Worm (Caenorhabditis elegans) whole organism, L2 larva: Measurements from ENCODE around the gene F22E5.22.
"Not testable (repeated sequence)": the region's sequence is repeated elsewhere in the genome, so short reads cannot be mapped to it uniquely, and the experiment has no call there.

ENCODE experiments used
- C34F6.9 ChIP-seq: fragments of 150-350 bp; optimal IDR thresholded peaks from 2 replicates; lab custom pipeline; 2014; ENCODE audit warnings: missing biosample characterization, missing genetic modification characterization
- F13H6.1 ChIP-seq: sonication (generic microtip); optimal IDR thresholded peaks from 2 replicates; lab custom pipeline; 2016; ENCODE audit warnings: missing genetic modification characterization, missing compliant biosample characterization
- R02D3.7 ChIP-seq: fragments of 150-350 bp; optimal IDR thresholded peaks from 2 replicates; lab custom pipeline; 2014; ENCODE audit warnings: missing biosample characterization, missing genetic modification characterization
- ZK546.5 ChIP-seq: sonication (generic microtip); optimal IDR thresholded peaks from 2 replicates; lab custom pipeline; 2017; ENCODE audit warnings: missing biosample characterization, missing genetic modification characterization
- alr-1 ChIP-seq: fragments of 150-350 bp; optimal IDR thresholded peaks from 2 replicates; lab custom pipeline; 2014; ENCODE audit warnings: missing biosample characterization, missing genetic modification characterization
- aly-2 ChIP-seq: fragments of 150-350 bp; optimal IDR thresholded peaks from 2 replicates; lab custom pipeline; 2014; ENCODE audit warnings: missing biosample characterization, missing genetic modification characterization
- ama-1 ChIP-seq: fragments of 150-350 bp; optimal IDR thresholded peaks from 2 replicates; lab custom pipeline; 2018; ENCODE audit warnings: inconsistent platforms
- ceh-16 ChIP-seq: fragments of 150-350 bp; optimal IDR thresholded peaks from 2 replicates; lab custom pipeline; 2014; ENCODE audit warnings: missing biosample characterization, missing genetic modification characterization
- ceh-82 ChIP-seq: fragments of 150-350 bp; optimal IDR thresholded peaks from 2 replicates; lab custom pipeline; 2014; ENCODE audit warnings: missing biosample characterization, missing genetic modification characterization
- crh-2 ChIP-seq: sonication (generic microtip); optimal IDR thresholded peaks from 2 replicates; lab custom pipeline; 2017; ENCODE audit warnings: missing biosample characterization, missing genetic modification characterization
- elt-1 ChIP-seq: fragments of 150-350 bp; optimal IDR thresholded peaks from 2 replicates; lab custom pipeline; 2014; ENCODE audit warnings: missing biosample characterization, missing genetic modification characterization
- elt-3 ChIP-seq: sonication (generic microtip); optimal IDR thresholded peaks from 2 replicates; lab custom pipeline; 2017; ENCODE audit warnings: missing biosample characterization, missing genetic modification characterization
- fos-1 ChIP-seq: fragments of 150-350 bp; optimal IDR thresholded peaks from 2 replicates; lab custom pipeline; 2014; ENCODE audit warnings: missing biosample characterization, missing genetic modification characterization
- gmeb-1 ChIP-seq: fragments of 150-350 bp; optimal IDR thresholded peaks from 2 replicates; lab custom pipeline; 2014; ENCODE audit warnings: missing biosample characterization, missing genetic modification characterization
- lin-11 ChIP-seq: fragments of 150-350 bp; sonication (generic microtip); optimal IDR thresholded peaks from 2 replicates; lab custom pipeline; 2014; ENCODE audit warnings: missing biosample characterization, missing genetic modification characterization, inconsistent platforms, mixed read lengths
- lsy-2 ChIP-seq, 2 experiments: fragments of 150-350 bp in 1 of 2; sonication (generic microtip) in 1 of 2; optimal IDR thresholded peaks; 2 replicates each; lab custom pipeline; 2014 to 2017; ENCODE audit warnings: missing biosample characterization in 2 of 2, missing genetic modification characterization in 2 of 2
- mbf-1 ChIP-seq: sonication (generic microtip); optimal IDR thresholded peaks from 2 replicates; lab custom pipeline; 2017; ENCODE audit warnings: missing biosample characterization, missing genetic modification characterization
- mdl-1 ChIP-seq, 2 experiments: fragments of 150-350 bp in 1 of 2; sonication (generic microtip) in 1 of 2; optimal IDR thresholded peaks; 2 replicates each; lab custom pipeline; 2017; ENCODE audit warnings: missing biosample characterization in 2 of 2, missing genetic modification characterization in 2 of 2
- nhr-10 ChIP-seq: sonication (generic microtip); optimal IDR thresholded peaks from 2 replicates; lab custom pipeline; 2017; ENCODE audit warnings: missing biosample characterization, missing genetic modification characterization
- nhr-11 ChIP-seq: fragments of 150-350 bp; optimal IDR thresholded peaks from 2 replicates; lab custom pipeline; 2014; ENCODE audit warnings: missing biosample characterization, missing genetic modification characterization
- nhr-12 ChIP-seq: fragments of 150-350 bp; optimal IDR thresholded peaks from 2 replicates; lab custom pipeline; 2014; ENCODE audit warnings: missing biosample characterization, missing genetic modification characterization
- nhr-129 ChIP-seq: fragments of 150-350 bp; optimal IDR thresholded peaks from 2 replicates; lab custom pipeline; 2014; ENCODE audit warnings: missing biosample characterization, missing genetic modification characterization
- nhr-21 ChIP-seq: fragments of 150-350 bp; optimal IDR thresholded peaks from 2 replicates; lab custom pipeline; 2014; ENCODE audit warnings: missing biosample characterization, missing genetic modification characterization
- nhr-237 ChIP-seq: fragments of 150-350 bp; optimal IDR thresholded peaks from 2 replicates; lab custom pipeline; 2014; ENCODE audit warnings: missing biosample characterization, missing genetic modification characterization
- nhr-6 ChIP-seq: fragments of 150-350 bp; optimal IDR thresholded peaks from 2 replicates; lab custom pipeline; 2014; ENCODE audit warnings: missing biosample characterization, missing genetic modification characterization
- nhr-77 ChIP-seq: fragments of 150-350 bp; optimal IDR thresholded peaks from 2 replicates; lab custom pipeline; 2014; ENCODE audit warnings: missing biosample characterization, missing genetic modification characterization
- peb-1 ChIP-seq: fragments of 150-350 bp; optimal IDR thresholded peaks from 2 replicates; lab custom pipeline; 2014; ENCODE audit warnings: missing biosample characterization, missing genetic modification characterization
- sma-9 ChIP-seq, 2 experiments: fragments of 150-350 bp in 1 of 2; sonication (generic microtip) in 1 of 2; optimal IDR thresholded peaks; 2 replicates each; lab custom pipeline; 2014 to 2016; ENCODE audit warnings: missing genetic modification characterization in 2 of 2, mild to moderate bottlenecking in 1 of 2, missing biosample characterization in 1 of 2, missing compliant biosample characterization in 1 of 2, missing genetic modification reagents in 1 of 2, moderate library complexity in 1 of 2
- unc-39 ChIP-seq: fragments of 150-350 bp; optimal IDR thresholded peaks from 2 replicates; lab custom pipeline; 2014; ENCODE audit warnings: missing biosample characterization, missing genetic modification characterization
- unc-55 ChIP-seq: fragments of 150-350 bp; sonication (generic microtip); optimal IDR thresholded peaks from 3 replicates; lab custom pipeline; 2014; ENCODE audit warnings: missing biosample characterization, missing genetic modification reagents, missing genetic modification characterization
- unc-62 ChIP-seq: fragments of 150-350 bp; optimal IDR thresholded peaks from 2 replicates; lab custom pipeline; 2014; ENCODE audit warnings: missing biosample characterization, missing genetic modification reagents, missing genetic modification characterization
- zag-1 ChIP-seq: fragments of 150-350 bp; optimal IDR thresholded peaks from 2 replicates; lab custom pipeline; 2014; ENCODE audit warnings: missing biosample characterization, missing genetic modification characterization
- ztf-1 ChIP-seq: fragments of 200-800 bp; sonication (Bioruptor generic); conservative IDR thresholded peaks from 2 replicates; pipeline ENCODE4 v1.3.6; 2022; ENCODE audit warnings: missing genetic modification characterization, missing compliant biosample characterization
- ztf-11 ChIP-seq: sonication (generic microtip); optimal IDR thresholded peaks from 2 replicates; lab custom pipeline; 2017; ENCODE audit warnings: missing biosample characterization, missing genetic modification characterization
- ztf-4 ChIP-seq: fragments of 150-350 bp; optimal IDR thresholded peaks from 2 replicates; lab custom pipeline; 2014; ENCODE audit warnings: missing biosample characterization, missing genetic modification characterization

F22E5.22 gene

ce11 chrII:2649539-2649938 is 16.2 kb upstream of the F22E5.22 start, which contains the start of the genes F22E5.13 and F22E5.6:
TSS of gene F22E5.13 (minus strand) at chrII:2649639.
TSS of gene F22E5.6 (plus strand) at chrII:2649835.
- TF ChIP-seq nhr-12 (tag; lab: Kevin White, UChicago), result no peak
- no peak for TF ChIP-seq ceh-16
- TF ChIP-seq crh-2 (tag; lab: Kevin White, UChicago), result no peak
- TF ChIP-seq unc-62 (GFP tag; lab: Kevin White, UChicago), result no peak
- TF ChIP-seq R02D3.7 (tag; lab: Kevin White, UChicago), result no peak
- TF ChIP-seq nhr-21, result no peak
- TF ChIP-seq ztf-11, result no peak
- TF ChIP-seq zag-1 (tag; lab: Kevin White, UChicago), result no peak
- TF ChIP-seq lsy-2 (tag; optimal IDR thresholded peaks at IDR 0.05; lab: Kevin White, UChicago), result no peak
- no peak for TF ChIP-seq lin-11 (tag; lab: Kevin White, UChicago)
- no peak for TF ChIP-seq F13H6.1 (tag; lab: Kevin White, UChicago)
- TF ChIP-seq nhr-10 (tag; lab: Kevin White, UChicago), result no peak
- TF ChIP-seq nhr-77 (tag; lab: Kevin White, UChicago), result no peak
- no peak for TF ChIP-seq ztf-4 (tag; lab: Kevin White, UChicago)
- no peak for TF ChIP-seq nhr-237
- TF ChIP-seq unc-55 (GFP tag; lab: Kevin White, UChicago), result no peak

ce11 chrII:2656606-2657005 is 9.1 kb upstream of the F22E5.22 start, which contains the start of gene sri-47:
TSS of gene sri-47 (plus strand) at chrII:2656906.
- TF ChIP-seq nhr-129, result no peak
- no peak for TF ChIP-seq unc-39 (tag; lab: Kevin White, UChicago)
- no peak for TF ChIP-seq alr-1
- TF ChIP-seq peb-1, result no peak
- no peak for TF ChIP-seq nhr-11 (tag; lab: Kevin White, UChicago)
- no peak for TF ChIP-seq nhr-77 (tag; lab: Kevin White, UChicago)
- no peak for TF ChIP-seq unc-62 (GFP tag; lab: Kevin White, UChicago)

- no peak for TF ChIP-seq ceh-82
- TF ChIP-seq ztf-1 (GFP tag; lab: Robert Waterston, UW), result no peak
- TF ChIP-seq ZK546.5, result no peak
- TF ChIP-seq nhr-77 (tag; lab: Kevin White, UChicago), result no peak
- no peak for TF ChIP-seq nhr-237
- TF ChIP-seq F13H6.1 (tag; lab: Kevin White, UChicago), result no peak
- no peak for TF ChIP-seq C34F6.9 (tag; lab: Kevin White, UChicago)
- TF ChIP-seq mdl-1 (tag; optimal IDR thresholded peaks at IDR 0.05; lab: Kevin White, UChicago), result no peak
- no peak for TF ChIP-seq ztf-4 (tag; lab: Kevin White, UChicago)
- TF ChIP-seq ztf-11, result no peak
- no peak for TF ChIP-seq aly-2
- no peak for TF ChIP-seq sma-9 (GFP tag; optimal IDR thresholded peaks at IDR 0.05; lab: Kevin White, UChicago)
- TF ChIP-seq sma-9 (tag; optimal IDR thresholded peaks at IDR 0.05; lab: Kevin White, UChicago), result no peak
- no peak for TF ChIP-seq nhr-10 (tag; lab: Kevin White, UChicago)
- no peak for TF ChIP-seq ama-1 (lab: Kevin White, UChicago)
- no peak for TF ChIP-seq elt-3 (tag; lab: Kevin White, UChicago)
- TF ChIP-seq elt-1, result no peak
- no peak for TF ChIP-seq nhr-21
- TF ChIP-seq nhr-6, result no peak
Measured at ce11 chrII:2659364-2659763, 6.3 kb upstream of the F22E5.22 start, which contains the start of gene gcy-21. TSS of gene gcy-21 (plus strand) at chrII:2659664.

ce11 chrII:2665081-2665480 is 625 bp upstream of the F22E5.22 start, which contains the start of gene F22E5.2:
TSS of gene F22E5.2 (plus strand) at chrII:2665381.
- not testable (repeated sequence) for TF ChIP-seq nhr-6; fos-1 (tag; lab: Kevin White, UChicago); gmeb-1 (tag; lab: Kevin White, UChicago)

DNA sequence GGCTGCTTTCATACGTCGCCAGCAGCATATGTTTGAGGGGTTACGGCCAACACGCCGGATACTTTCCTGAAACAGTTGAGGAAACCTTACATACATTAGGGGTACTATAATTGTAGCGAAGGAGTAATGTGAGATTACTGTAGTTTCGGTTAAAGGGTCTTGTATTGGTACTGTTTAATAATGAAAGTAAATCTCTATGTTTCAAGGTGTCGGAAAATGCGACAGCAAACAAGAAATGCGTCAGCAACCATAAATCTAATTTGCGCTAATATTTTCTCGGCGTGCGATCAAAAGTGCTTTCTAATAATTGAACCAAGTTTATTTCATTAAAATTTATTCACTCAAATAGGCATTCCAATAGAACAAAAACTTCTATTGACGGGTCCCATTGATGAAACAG is 6.6 kb downstream of the F22E5.22 start, which contains the start of gene sri-57:
Gene sri-57 (minus strand): TSS at position 101 of the 400 bp plus-strand sequence.
- TF ChIP-seq R02D3.7, mbf-1, nhr-12 (tag; lab: Kevin White, UChicago): not testable (repeated sequence)
